Worm (Caenorhabditis elegans) whole organism, L3 larva: ENCODE data around the gene str-204.
A peak's percentile ranks its signal among the peaks of the same experiment; 100 is the strongest.

Experiments used
- R02D3.7 ChIP-seq: fragments of 150-350 bp; optimal IDR thresholded peaks from 2 replicates; lab custom pipeline; 2014; ENCODE audit warnings: missing biosample characterization, missing genetic modification characterization
- ama-1 ChIP-seq: fragments of 150-350 bp; optimal IDR thresholded peaks from 2 replicates; lab custom pipeline; 2018
- ceh-16 ChIP-seq: sonication (generic microtip); optimal IDR thresholded peaks from 2 replicates; lab custom pipeline; 2017; ENCODE audit warnings: missing biosample characterization, missing genetic modification characterization
- ceh-28 ChIP-seq: fragments of 150-350 bp; optimal IDR thresholded peaks from 2 replicates; lab custom pipeline; 2014; ENCODE audit warnings: missing biosample characterization, missing genetic modification reagents, missing genetic modification characterization
- ceh-82 ChIP-seq: fragments of 150-350 bp; optimal IDR thresholded peaks from 2 replicates; lab custom pipeline; 2014; ENCODE audit warnings: missing biosample characterization, missing genetic modification characterization
- ceh-9 ChIP-seq: sonication (generic microtip); optimal IDR thresholded peaks from 2 replicates; lab custom pipeline; 2018; ENCODE audit warnings: missing biosample characterization, missing genetic modification characterization
- egl-27 ChIP-seq: sonication (generic microtip); optimal IDR thresholded peaks from 4 replicates; lab custom pipeline; 2017; ENCODE audit warnings: missing biosample characterization, missing genetic modification reagents, missing genetic modification characterization
- egl-5 ChIP-seq: fragments of 150-350 bp; optimal IDR thresholded peaks from 2 replicates; lab custom pipeline; 2017; ENCODE audit warnings: missing biosample characterization, missing genetic modification reagents, missing genetic modification characterization, inconsistent platforms
- elt-2 ChIP-seq: sonication (generic microtip); optimal IDR thresholded peaks from 2 replicates; lab custom pipeline; 2016; ENCODE audit warnings: missing genetic modification reagents, mild to moderate bottlenecking, missing genetic modification characterization, missing compliant biosample characterization
- elt-3 ChIP-seq, 3 experiments: fragments of 150-350 bp in 1 of 3; sonication (generic microtip) in 2 of 3; optimal IDR thresholded peaks; 2 replicates in 2 of 3; 4 replicates in 1 of 3; lab custom pipeline; 2014 to 2017; ENCODE audit warnings: missing biosample characterization in 3 of 3, missing genetic modification characterization in 3 of 3
- eor-1 ChIP-seq, 2 experiments: fragments of 150-350 bp; optimal IDR thresholded peaks; 2 replicates each; lab custom pipeline; 2014 to 2018; ENCODE audit warnings: missing biosample characterization in 2 of 2, missing genetic modification characterization in 2 of 2
- fkh-2 ChIP-seq: fragments of 150-350 bp; optimal IDR thresholded peaks from 2 replicates; lab custom pipeline; 2014; ENCODE audit warnings: missing biosample characterization, missing genetic modification reagents, missing genetic modification characterization
- fos-1 ChIP-seq: fragments of 150-350 bp; optimal IDR thresholded peaks from 2 replicates; lab custom pipeline; 2014; ENCODE audit warnings: missing biosample characterization, missing genetic modification characterization
- hmg-11 ChIP-seq: sonication (generic microtip); optimal IDR thresholded peaks from 2 replicates; lab custom pipeline; 2016; ENCODE audit warnings: missing genetic modification characterization, missing compliant biosample characterization
- jun-1 ChIP-seq: fragments of 150-350 bp; optimal IDR thresholded peaks from 2 replicates; lab custom pipeline; 2014; ENCODE audit warnings: missing biosample characterization, missing genetic modification reagents, missing genetic modification characterization
- lin-15B ChIP-seq: fragments of 150-350 bp; optimal IDR thresholded peaks from 2 replicates; lab custom pipeline; 2014; ENCODE audit warnings: missing biosample characterization, missing genetic modification characterization
- lsy-12 ChIP-seq: sonication (generic microtip); optimal IDR thresholded peaks from 2 replicates; lab custom pipeline; 2016; ENCODE audit warnings: mild to moderate bottlenecking, missing genetic modification characterization, missing compliant biosample characterization
- mdl-1 ChIP-seq: fragments of 150-350 bp; optimal IDR thresholded peaks from 2 replicates; lab custom pipeline; 2014; ENCODE audit warnings: missing biosample characterization, missing genetic modification characterization
- mml-1 ChIP-seq: fragments of 150-350 bp; sonication (generic microtip); optimal IDR thresholded peaks from 3 replicates; lab custom pipeline; 2014; ENCODE audit warnings: missing biosample characterization, missing genetic modification characterization
- nfya-1 ChIP-seq: sonication (generic microtip); optimal IDR thresholded peaks from 2 replicates; lab custom pipeline; 2017; ENCODE audit warnings: missing genetic modification characterization, mild to moderate bottlenecking, missing compliant biosample characterization, antibody characterized with exemption, moderate library complexity; ENCODE audit not compliant: insufficient read depth
- nhr-12 ChIP-seq: fragments of 150-350 bp; optimal IDR thresholded peaks from 2 replicates; lab custom pipeline; 2014; ENCODE audit warnings: missing biosample characterization, missing genetic modification characterization
- nhr-25 ChIP-seq: sonication (generic microtip); optimal IDR thresholded peaks from 2 replicates; lab custom pipeline; 2017; ENCODE audit warnings: missing biosample characterization, missing genetic modification characterization
- nhr-76 ChIP-seq: fragments of 150-350 bp; sonication (generic microtip); optimal IDR thresholded peaks from 5 replicates; lab custom pipeline; 2014; ENCODE audit warnings: missing biosample characterization, missing genetic modification characterization
- nhr-77 ChIP-seq: fragments of 150-350 bp; optimal IDR thresholded peaks from 2 replicates; lab custom pipeline; 2014; ENCODE audit warnings: missing biosample characterization, missing genetic modification characterization
- pha-4 ChIP-seq: fragments of 150-350 bp; optimal IDR thresholded peaks from 2 replicates; lab custom pipeline; 2014; ENCODE audit warnings: missing biosample characterization, missing genetic modification reagents, missing genetic modification characterization
- pqm-1 ChIP-seq: fragments of 150-350 bp; optimal IDR thresholded peaks from 2 replicates; lab custom pipeline; 2017; ENCODE audit warnings: missing biosample characterization, missing genetic modification characterization, inconsistent platforms
- sea-2 ChIP-seq: fragments of 150-350 bp; sonication (generic microtip); optimal IDR thresholded peaks from 4 replicates; lab custom pipeline; 2014; ENCODE audit warnings: missing biosample characterization, missing genetic modification reagents, missing genetic modification characterization
- skn-1 ChIP-seq: fragments of 150-350 bp; optimal IDR thresholded peaks from 2 replicates; lab custom pipeline; 2014; ENCODE audit warnings: missing biosample characterization, missing genetic modification characterization
- snpc-4 ChIP-seq: fragments of 150-350 bp; optimal IDR thresholded peaks from 2 replicates; lab custom pipeline; 2014; ENCODE audit warnings: missing biosample characterization, missing genetic modification characterization
- unc-39 ChIP-seq: sonication (generic microtip); optimal IDR thresholded peaks from 4 replicates; lab custom pipeline; 2017; ENCODE audit warnings: missing biosample characterization, missing genetic modification characterization
- zag-1 ChIP-seq: fragments of 150-350 bp; optimal IDR thresholded peaks from 2 replicates; lab custom pipeline; 2014; ENCODE audit warnings: missing biosample characterization, missing genetic modification characterization
- ztf-4 ChIP-seq: fragments of 150-350 bp; optimal IDR thresholded peaks from 2 replicates; lab custom pipeline; 2014; ENCODE audit warnings: missing biosample characterization, missing genetic modification characterization

The str-204 gene

ce11 chrV:7142661-7143060 lies 16.8 kb upstream of the str-204 start:
- TF ChIP-seq fkh-2 = no peak
- peak; percentile 68 for TF ChIP-seq snpc-4 (tag; lab: Kevin White, UChicago)
- TF ChIP-seq nhr-12 (tag; lab: Kevin White, UChicago) = no peak
- TF ChIP-seq mdl-1 (tag; lab: Kevin White, UChicago) = no peak
- TF ChIP-seq pqm-1 (tag; lab: Kevin White, UChicago) = peak; percentile 46
- TF ChIP-seq lsy-12 = no peak
- no peak for TF ChIP-seq skn-1 (tag; lab: Kevin White, UChicago)
- no peak for TF ChIP-seq ama-1 (lab: Kevin White, UChicago)
- peak; percentile 33 for TF ChIP-seq elt-2 (tag; lab: Kevin White, UChicago)
- TF ChIP-seq sea-2 = no peak

DNA sequence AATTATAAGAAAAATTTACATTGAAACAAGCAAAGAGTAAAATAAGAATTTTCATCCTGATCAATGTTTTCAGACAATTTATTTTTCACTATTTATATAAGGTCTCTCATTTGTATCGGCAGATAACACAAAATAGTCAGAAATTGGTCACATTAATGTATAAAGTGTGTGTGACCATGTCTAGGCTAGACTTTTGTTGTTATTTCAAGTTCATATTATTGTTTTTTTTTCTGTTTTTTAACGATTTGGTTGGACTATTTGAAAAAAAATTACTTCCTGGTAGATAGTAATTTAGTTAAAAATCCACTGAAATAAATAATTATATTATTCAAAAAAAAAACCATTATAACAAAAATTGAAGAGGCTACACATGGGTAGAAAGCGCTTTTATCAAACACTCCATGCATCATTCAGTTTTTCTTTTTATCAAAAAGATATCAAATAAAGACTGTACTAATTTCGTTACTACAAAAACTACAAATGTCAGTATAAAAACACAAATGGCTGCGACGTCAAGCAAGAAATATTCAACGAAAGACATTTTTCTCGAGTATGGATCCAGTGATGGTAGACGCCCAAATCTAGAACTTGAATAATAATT lies 14.1 kb upstream of the str-204 start, which contains the start of gene ugt-37:
Gene ugt-37 (minus strand): TSS at position 69 of the 601 bp plus-strand sequence.
- no peak for TF ChIP-seq egl-27 (tag; lab: Kevin White, UChicago)
- no peak for TF ChIP-seq eor-1 (tag; optimal IDR thresholded peaks at IDR 0.05; lab: Kevin White, UChicago)
- TF ChIP-seq elt-2 (tag; lab: Kevin White, UChicago) = peak; percentile 33
- no peak for TF ChIP-seq mml-1 (tag; lab: Kevin White, UChicago)
- no peak for TF ChIP-seq ztf-4 (tag; lab: Kevin White, UChicago)
- no peak for TF ChIP-seq hmg-11 (tag; lab: Kevin White, UChicago)

- no peak for TF ChIP-seq eor-1 (tag; optimal IDR thresholded peaks at IDR 0.05; lab: Kevin White, UChicago)
- TF ChIP-seq egl-5 = no peak
- no peak for TF ChIP-seq unc-39 (tag; lab: Kevin White, UChicago)
- TF ChIP-seq, all 47 proteins: peak for 0
Observed at ce11 chrV:7147370-7147769, 12.1 kb upstream of the str-204 start, which contains the start of gene ugt-38. Gene ugt-38 (minus strand): TSS chrV:7147470.

DNA sequence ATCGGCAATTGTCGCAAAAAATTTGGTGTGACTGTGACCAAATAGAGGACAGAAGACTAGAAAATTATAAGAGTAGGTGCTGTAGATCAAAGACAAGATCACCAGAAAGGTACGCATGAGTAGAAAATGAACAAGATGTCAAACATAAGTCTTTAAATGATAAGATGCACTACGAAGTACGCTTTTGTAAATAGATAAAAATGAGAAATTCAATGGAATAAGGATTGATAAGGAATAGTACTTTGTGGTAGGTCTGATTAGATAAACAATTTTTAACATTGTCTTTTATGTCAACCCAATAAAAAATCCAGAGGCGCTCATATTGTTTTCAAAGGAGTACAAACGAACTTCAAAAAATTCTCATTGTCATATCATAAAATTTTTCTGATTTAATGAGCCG lies 8.9 kb upstream of the str-204 start, which contains the start of gene F10D2.8:
Gene F10D2.8 (minus strand): TSS at position 145 of the 400 bp plus-strand sequence.
- TF ChIP-seq R02D3.7 (no peak), ama-1 (lab: Kevin White, UChicago) (no peak), jun-1 (tag; lab: Kevin White, UChicago) (peak; percentile 21), egl-27 (tag; lab: Kevin White, UChicago) (no peak), elt-2 (tag; lab: Kevin White, UChicago) (peak; percentile 89), lin-15B (tag; lab: Kevin White, UChicago) (no peak), eor-1 (tag; optimal IDR thresholded peaks at IDR 0.05; lab: Kevin White, UChicago) (no peak), pqm-1 (tag; lab: Kevin White, UChicago) (peak; percentile 95), zag-1 (tag; lab: Kevin White, UChicago) (no peak), nhr-25 (tag; lab: Kevin White, UChicago) (no peak), nfya-1 (no peak), snpc-4 (tag; lab: Kevin White, UChicago) (no peak), pha-4 (tag; lab: Kevin White, UChicago) (peak; percentile 35)

ce11 chrV:7153046-7153445 lies 6.4 kb upstream of the str-204 start, which contains the start of gene fat-7:
Gene fat-7 (minus strand): TSS chrV:7153146.
- TF ChIP-seq nhr-25 (tag; lab: Kevin White, UChicago) = no peak
- TF ChIP-seq zag-1 (tag; lab: Kevin White, UChicago) = no peak
- no peak for TF ChIP-seq sea-2
- TF ChIP-seq unc-39 (tag; lab: Kevin White, UChicago) = no peak
- TF ChIP-seq elt-2 (tag; lab: Kevin White, UChicago) = no peak
- no peak for TF ChIP-seq ztf-4 (tag; lab: Kevin White, UChicago)
- no peak for TF ChIP-seq nhr-77 (tag; lab: Kevin White, UChicago)
- no peak for TF ChIP-seq pqm-1 (tag; lab: Kevin White, UChicago)
- TF ChIP-seq ceh-82 (tag; lab: Kevin White, UChicago) = no peak
- TF ChIP-seq egl-5 = no peak
- TF ChIP-seq fkh-2 = no peak
- TF ChIP-seq nhr-76 = no peak
- no peak for TF ChIP-seq ceh-28 (tag; lab: Kevin White, UChicago)
- TF ChIP-seq ceh-16 = no peak
- TF ChIP-seq mml-1 (tag; lab: Kevin White, UChicago) = no peak
- no peak for TF ChIP-seq skn-1 (tag; lab: Kevin White, UChicago)
- TF ChIP-seq jun-1 (tag; lab: Kevin White, UChicago) = no peak
- TF ChIP-seq, all 47 proteins: peak for 0

DNA sequence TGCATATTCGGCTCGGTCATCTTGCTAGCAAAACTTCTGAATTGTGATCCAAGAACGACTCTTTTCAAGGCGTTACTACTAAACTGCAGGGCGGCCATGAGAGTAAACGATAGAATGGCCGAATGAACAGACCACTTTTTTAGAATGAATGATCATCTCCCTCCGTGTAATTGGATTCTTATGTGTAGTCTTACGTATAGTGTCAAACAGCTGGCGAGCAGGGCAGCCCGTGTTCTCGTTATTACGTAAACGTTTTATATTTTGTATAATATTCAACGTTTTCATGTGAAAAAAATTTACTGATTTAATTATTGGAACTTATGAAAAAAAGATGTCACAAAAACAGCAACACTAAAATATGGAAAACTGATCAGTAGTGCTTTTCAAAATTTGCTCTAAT lies 3.4 kb upstream of the str-204 start, which contains the start of gene F10D2.10:
Gene F10D2.10 (minus strand): TSS at position 101 of the 400 bp plus-strand sequence.
- TF ChIP-seq jun-1 (tag; lab: Kevin White, UChicago) (no peak), fos-1 (tag; lab: Kevin White, UChicago) (no peak), lin-15B (tag; lab: Kevin White, UChicago) (no peak), hmg-11 (tag; lab: Kevin White, UChicago) (no peak), nhr-12 (tag; lab: Kevin White, UChicago) (no peak), ceh-9 (no peak), skn-1 (tag; lab: Kevin White, UChicago) (no peak), elt-3 (tag; optimal IDR thresholded peaks at IDR 0.05; lab: Kevin White, UChicago) (no peak)
